Worm (Caenorhabditis elegans) whole organism, L3 larva: ENCODE data around the gene C15B12.1.

ENCODE experiments used
- ama-1 ChIP-seq: fragments of 150-350 bp; optimal IDR thresholded peaks from 2 replicates; lab custom pipeline; 2018
- ceh-16 ChIP-seq: sonication (generic microtip); optimal IDR thresholded peaks from 2 replicates; lab custom pipeline; 2017; ENCODE audit warnings: missing biosample characterization, missing genetic modification characterization
- ceh-82 ChIP-seq: fragments of 150-350 bp; optimal IDR thresholded peaks from 2 replicates; lab custom pipeline; 2014; ENCODE audit warnings: missing biosample characterization, missing genetic modification characterization
- egl-27 ChIP-seq: sonication (generic microtip); optimal IDR thresholded peaks from 4 replicates; lab custom pipeline; 2017; ENCODE audit warnings: missing biosample characterization, missing genetic modification reagents, missing genetic modification characterization
- fkh-10 ChIP-seq: sonication (generic microtip); optimal IDR thresholded peaks from 2 replicates; lab custom pipeline; 2017; ENCODE audit warnings: missing biosample characterization, missing genetic modification reagents, missing genetic modification characterization
- mdl-1 ChIP-seq: fragments of 150-350 bp; optimal IDR thresholded peaks from 2 replicates; lab custom pipeline; 2014; ENCODE audit warnings: missing biosample characterization, missing genetic modification characterization
- nhr-237 ChIP-seq: fragments of 150-350 bp; optimal IDR thresholded peaks from 2 replicates; lab custom pipeline; 2014; ENCODE audit warnings: missing biosample characterization, missing genetic modification characterization
- unc-62 ChIP-seq: fragments of 150-350 bp; sonication (generic microtip); optimal IDR thresholded peaks from 4 replicates; lab custom pipeline; 2014; ENCODE audit warnings: missing biosample characterization, missing genetic modification reagents, missing genetic modification characterization

DNA sequence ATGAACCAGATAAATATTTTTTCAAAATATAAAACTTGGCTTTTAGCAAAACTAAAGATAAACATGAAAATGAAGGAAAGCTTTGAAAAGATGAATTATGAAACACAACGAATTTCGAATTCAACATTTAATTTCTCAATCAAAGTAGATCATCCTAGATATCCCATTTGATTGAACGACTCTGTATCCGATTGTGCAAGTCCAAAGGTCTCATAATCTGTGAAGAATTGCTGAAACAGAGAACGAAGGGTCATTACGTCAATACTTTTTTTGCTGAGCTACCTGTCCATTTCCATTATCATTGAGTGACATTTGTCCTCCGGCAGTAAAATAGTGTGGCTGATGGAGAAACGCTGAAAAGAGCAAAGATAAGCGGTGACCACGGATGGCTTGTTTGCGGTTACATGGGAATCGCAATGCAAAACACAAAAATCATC lies 46.0 kb downstream of the C15B12.1 start:
- TF ChIP-seq egl-27 (tag; lab: Kevin White, UChicago), result no peak
- peak; percentile 15 for TF ChIP-seq ama-1 (lab: Kevin White, UChicago)
- no peak for TF ChIP-seq fkh-10
- TF ChIP-seq ceh-16 (tag; lab: Kevin White, UChicago), result no peak
- TF ChIP-seq unc-62, result no peak
- TF ChIP-seq mdl-1 (tag; lab: Kevin White, UChicago), result no peak
- no peak for TF ChIP-seq ceh-82 (tag; lab: Kevin White, UChicago)
- no peak for TF ChIP-seq nhr-237 (tag; lab: Kevin White, UChicago)
